Fruit fly (Drosophila melanogaster) whole organism, prepupa: ENCODE measurements around the gene Miro.
A peak's percentile ranks its signal among the peaks of the same experiment; 100 is the strongest.

Experiments used
- Blimp-1 ChIP-seq: fragments of 200-800 bp; sonication (Bioruptor generic); optimal IDR thresholded peaks from 3 replicates; lab custom pipeline; 2017; ENCODE audit warnings: missing biosample characterization, missing genetic modification characterization, mild to moderate bottlenecking, moderate library complexity, missing genetic modification reagents
- CG10631 ChIP-seq: fragments of 200-800 bp; sonication (Bioruptor generic); optimal IDR thresholded peaks from 2 replicates; lab custom pipeline; 2016; ENCODE audit warnings: missing biosample characterization, missing genetic modification characterization
- CG11294 ChIP-seq: fragments of 200-800 bp; sonication (Bioruptor generic); IDR thresholded peaks from 2 replicates; pipeline ENCODE4 v1.3.6; 2022; ENCODE audit warnings: missing biosample characterization, missing genetic modification characterization
- CG11902 ChIP-seq: fragments of 200-800 bp; sonication (Bioruptor generic); optimal IDR thresholded peaks from 3 replicates; lab custom pipeline; 2016; ENCODE audit warnings: missing biosample characterization, missing genetic modification characterization
- CG15336 ChIP-seq: fragments of 200-800 bp; sonication (Bioruptor generic); IDR thresholded peaks from 2 replicates; pipeline ENCODE4 v1.3.6; 2022; ENCODE audit warnings: missing biosample characterization, missing genetic modification characterization
- CG1621 ChIP-seq: fragments of 200-800 bp; sonication (Bioruptor generic); optimal IDR thresholded peaks from 3 replicates; lab custom pipeline; 2018; ENCODE audit warnings: missing biosample characterization, mild to moderate bottlenecking, missing genetic modification characterization
- CG16779 ChIP-seq: fragments of 200-800 bp; sonication (Bioruptor generic); optimal IDR thresholded peaks from 3 replicates; lab custom pipeline; 2017; ENCODE audit warnings: missing biosample characterization, mild to moderate bottlenecking, missing genetic modification characterization
- CG3032 ChIP-seq: fragments of 200-800 bp; optimal IDR thresholded peaks from 2 replicates; lab custom pipeline; 2019; ENCODE audit warnings: missing biosample characterization, mild to moderate bottlenecking, missing genetic modification characterization, moderate library complexity
- CG31627 ChIP-seq: fragments of 200-800 bp; sonication (Bioruptor generic); optimal IDR thresholded peaks from 3 replicates; lab custom pipeline; 2016; ENCODE audit warnings: missing biosample characterization, missing genetic modification characterization
- CG32006 ChIP-seq: fragments of 200-800 bp; sonication (Bioruptor generic); optimal IDR thresholded peaks from 3 replicates; lab custom pipeline; 2017; ENCODE audit warnings: missing biosample characterization, mild to moderate bottlenecking, missing genetic modification characterization
- CG34406 ChIP-seq: fragments of 200-800 bp; sonication (Bioruptor generic); optimal IDR thresholded peaks from 3 replicates; lab custom pipeline; 2016; ENCODE audit warnings: missing biosample characterization, missing genetic modification characterization
- CG3919 ChIP-seq: fragments of 200-800 bp; sonication (Bioruptor generic); optimal IDR thresholded peaks from 3 replicates; lab custom pipeline; 2016; ENCODE audit warnings: missing biosample characterization, missing genetic modification characterization
- CG4318 ChIP-seq: fragments of 200-800 bp; sonication (Bioruptor generic); optimal IDR thresholded peaks from 3 replicates; lab custom pipeline; 2017; ENCODE audit warnings: missing biosample characterization, mild to moderate bottlenecking, missing genetic modification characterization
- CG6163 ChIP-seq: fragments of 200-800 bp; sonication (Bioruptor generic); IDR thresholded peaks from 3 replicates; pipeline ENCODE4 v1.3.6; 2022; ENCODE audit warnings: missing biosample characterization, missing genetic modification characterization
- CG7368 ChIP-seq: fragments of 200-800 bp; sonication (Bioruptor generic); optimal IDR thresholded peaks from 3 replicates; lab custom pipeline; 2016; ENCODE audit warnings: missing biosample characterization, missing genetic modification characterization
- CG8119 ChIP-seq: fragments of 200-800 bp; sonication (Bioruptor generic); IDR thresholded peaks from 3 replicates; pipeline ENCODE4 v1.3.6; 2022; ENCODE audit warnings: missing biosample characterization, missing genetic modification characterization
- CG8632 ChIP-seq: fragments of 200-800 bp; sonication (Bioruptor generic); optimal IDR thresholded peaks from 3 replicates; lab custom pipeline; 2016; ENCODE audit warnings: missing biosample characterization, missing genetic modification characterization
- Eip75B ChIP-seq: fragments of 200-800 bp; sonication (Bioruptor generic); optimal IDR thresholded peaks from 3 replicates; lab custom pipeline; 2016; ENCODE audit warnings: missing biosample characterization, missing genetic modification characterization
- Eip78C ChIP-seq: fragments of 200-800 bp; sonication (Bioruptor generic); peaks from one replicate; lab custom pipeline; 2016; ENCODE audit warnings: missing biosample characterization, missing genetic modification characterization
- Eip93F ChIP-seq: fragments of 200-800 bp; sonication (Bioruptor generic); optimal IDR thresholded peaks from 2 replicates; lab custom pipeline; 2016; ENCODE audit warnings: missing biosample characterization, mild to moderate bottlenecking, missing genetic modification characterization
- Ets21C ChIP-seq: fragments of 200-800 bp; sonication (Bioruptor generic); optimal IDR thresholded peaks from 3 replicates; lab custom pipeline; 2016; ENCODE audit warnings: missing biosample characterization, missing genetic modification characterization
- Ets96B ChIP-seq: fragments of 200-800 bp; optimal IDR thresholded peaks from 2 replicates; lab custom pipeline; 2019; ENCODE audit warnings: missing biosample characterization, mild to moderate bottlenecking, missing genetic modification characterization, moderate library complexity
- Gug ChIP-seq: fragments of 200-800 bp; sonication (Bioruptor generic); IDR thresholded peaks from 2 replicates; pipeline ENCODE4 v1.3.6; 2022; ENCODE audit warnings: missing biosample characterization, missing genetic modification characterization
- Hr38 ChIP-seq: sonication (Bioruptor generic); optimal IDR thresholded peaks from 2 replicates; lab custom pipeline; 2016; ENCODE audit warnings: missing biosample characterization, missing genetic modification characterization
- Hr39 ChIP-seq: fragments of 200-800 bp; sonication (Bioruptor generic); optimal IDR thresholded peaks from 2 replicates; lab custom pipeline; 2016; ENCODE audit warnings: missing biosample characterization, missing genetic modification characterization
- Lpt ChIP-seq: fragments of 200-800 bp; sonication (Bioruptor generic); optimal IDR thresholded peaks from 3 replicates; lab custom pipeline; 2016; ENCODE audit warnings: missing biosample characterization, missing genetic modification characterization
- Met ChIP-seq: fragments of 200-800 bp; sonication (Bioruptor generic); optimal IDR thresholded peaks from 3 replicates; lab custom pipeline; 2016; ENCODE audit warnings: missing biosample characterization, missing genetic modification characterization
- OdsH ChIP-seq: fragments of 200-800 bp; sonication (Bioruptor generic); optimal IDR thresholded peaks from 3 replicates; lab custom pipeline; 2016; ENCODE audit warnings: missing biosample characterization, missing genetic modification characterization
- Sox102F ChIP-seq: fragments of 200-800 bp; sonication (Bioruptor generic); optimal IDR thresholded peaks from 2 replicates; lab custom pipeline; 2016; ENCODE audit warnings: missing biosample characterization, mild to moderate bottlenecking, missing genetic modification characterization
- Sox14 ChIP-seq: fragments of 200-800 bp; sonication (Bioruptor generic); optimal IDR thresholded peaks from 3 replicates; lab custom pipeline; 2016; ENCODE audit warnings: missing biosample characterization, missing genetic modification characterization
- Sox15 ChIP-seq: fragments of 200-800 bp; sonication (Bioruptor generic); optimal IDR thresholded peaks from 3 replicates; lab custom pipeline; 2016; ENCODE audit warnings: missing biosample characterization, missing genetic modification characterization
- acj6 ChIP-seq: fragments of 200-800 bp; sonication (Bioruptor generic); optimal IDR thresholded peaks from 3 replicates; lab custom pipeline; 2016; ENCODE audit warnings: missing biosample characterization, missing genetic modification characterization
- fd85E ChIP-seq: fragments of 200-800 bp; sonication (Bioruptor generic); optimal IDR thresholded peaks from 3 replicates; lab custom pipeline; 2016; ENCODE audit warnings: missing biosample characterization, missing genetic modification characterization
- fkh ChIP-seq: fragments of 200-800 bp; sonication (Bioruptor generic); optimal IDR thresholded peaks from 3 replicates; lab custom pipeline; 2017; ENCODE audit warnings: missing biosample characterization, mild to moderate bottlenecking, missing genetic modification characterization, moderate library complexity
- lz ChIP-seq: fragments of 200-800 bp; sonication (Bioruptor generic); optimal IDR thresholded peaks from 3 replicates; lab custom pipeline; 2016; ENCODE audit warnings: missing biosample characterization, missing genetic modification characterization
- pdm3 ChIP-seq: fragments of 200-800 bp; sonication (Bioruptor generic); optimal IDR thresholded peaks from 3 replicates; lab custom pipeline; 2016; ENCODE audit warnings: missing biosample characterization, missing genetic modification characterization
- salr ChIP-seq, 2 experiments: fragments of 200-800 bp; sonication (Bioruptor generic); optimal IDR thresholded peaks; 3 replicates each; lab custom pipeline; 2016 to 2018; ENCODE audit warnings: missing biosample characterization in 2 of 2, missing genetic modification characterization in 2 of 2, mild to moderate bottlenecking in 1 of 2
- spab ChIP-seq: fragments of 200-800 bp; sonication (Bioruptor generic); optimal IDR thresholded peaks from 2 replicates; lab custom pipeline; 2017; ENCODE audit warnings: missing biosample characterization, mild to moderate bottlenecking, missing genetic modification characterization, missing genetic modification reagents
- ss ChIP-seq, 2 experiments: fragments of 200-800 bp; sonication (Bioruptor generic); optimal IDR thresholded peaks; 2 replicates in 1 of 2; 3 replicates in 1 of 2; lab custom pipeline; 2017 to 2018; ENCODE audit warnings: mild to moderate bottlenecking in 2 of 2, missing biosample characterization in 2 of 2, missing genetic modification characterization in 2 of 2, moderate library complexity in 1 of 2
- svp ChIP-seq: fragments of 200-800 bp; sonication (Bioruptor generic); peaks from one replicate; lab custom pipeline; 2016; ENCODE audit warnings: missing biosample characterization, missing genetic modification characterization
- topi ChIP-seq: fragments of 200-800 bp; sonication (Bioruptor generic); optimal IDR thresholded peaks from 3 replicates; lab custom pipeline; 2016; ENCODE audit warnings: missing biosample characterization, missing genetic modification characterization
- vri ChIP-seq: fragments of 200-800 bp; sonication (Bioruptor generic); optimal IDR thresholded peaks from 3 replicates; lab custom pipeline; 2016; ENCODE audit warnings: missing biosample characterization, mild to moderate bottlenecking, missing genetic modification characterization

The Miro gene

dm6 chr3R:24047226-24047976 is 8.8 kb upstream of the Miro start, which contains the start of gene CG5986 (continued):
- TF ChIP-seq CG32006 (GFP tag; lab: Kevin White, UChicago): peak; percentile 34
- peak; percentile 66 for TF ChIP-seq fkh (GFP tag; lab: Kevin White, UChicago)
- no peak for TF ChIP-seq Eip78C (GFP tag; lab: Kevin White, UChicago)

- TF ChIP-seq spab (GFP tag; lab: Kevin White, UChicago): no peak
- no peak; the same call in 1 of the 2 replicates for TF ChIP-seq CG15336 (GFP tag; lab: Robert Waterston, UW)
- peak; percentile 86 for TF ChIP-seq svp (GFP tag; lab: Kevin White, UChicago)
- TF ChIP-seq CG3032: no peak
- peak; percentile 28 for TF ChIP-seq Met
- TF ChIP-seq Eip78C (GFP tag; lab: Kevin White, UChicago): peak; percentile 83
- TF ChIP-seq ss (GFP tag; optimal IDR thresholded peaks at IDR 0.05; lab: Kevin White, UChicago): peak in 1 of 2 experiments; percentile 23
- peak; percentile 5 for TF ChIP-seq Eip75B (GFP tag; lab: Kevin White, UChicago)
- TF ChIP-seq vri (GFP tag; lab: Kevin White, UChicago): peak; percentile 21
- peak; percentile 58; the same call in 2 of the 3 replicates for TF ChIP-seq CG6163 (GFP tag; lab: Robert Waterston, UW)
- TF ChIP-seq CG3919 (GFP tag; lab: Kevin White, UChicago): no peak
- peak; percentile 18 for TF ChIP-seq topi (GFP tag; lab: Kevin White, UChicago)
- peak; percentile 2 for TF ChIP-seq CG1621 (tag; lab: Kevin White, UChicago)
- TF ChIP-seq CG4318 (GFP tag; lab: Kevin White, UChicago): no peak
- TF ChIP-seq Eip93F (GFP tag; lab: Kevin White, UChicago): peak; percentile 47
- TF ChIP-seq CG34406 (GFP tag; lab: Kevin White, UChicago): no peak
- peak; percentile 99 for TF ChIP-seq Sox14 (GFP tag; lab: Kevin White, UChicago)
- no peak for TF ChIP-seq CG7368 (GFP tag; lab: Kevin White, UChicago)
- no peak for TF ChIP-seq Sox102F (GFP tag; lab: Kevin White, UChicago)
Measured at dm6 chr3R:24046580-24047225, 8.1 kb upstream of the Miro start.

- TF ChIP-seq Blimp-1 (GFP tag; lab: Kevin White, UChicago): no peak
- TF ChIP-seq Ets96B: peak; percentile 46
- TF ChIP-seq CG11294 (GFP tag; lab: Robert Waterston, UW): peak; percentile 22; the same call in 1 of the 2 replicates
- TF ChIP-seq salr (GFP tag; optimal IDR thresholded peaks at IDR 0.05; lab: Kevin White, UChicago): peak in 1 of 2 experiments; percentile 46
- TF ChIP-seq Gug (GFP tag; lab: Robert Waterston, UW): peak; percentile 62
- peak; percentile 86 for TF ChIP-seq Hr39 (GFP tag; lab: Kevin White, UChicago)
- peak; percentile 46; the same call in 1 of the 2 replicates for TF ChIP-seq CG15336 (GFP tag; lab: Robert Waterston, UW)
- TF ChIP-seq fd85E (GFP tag; lab: Kevin White, UChicago): no peak
- TF ChIP-seq CG16779: no peak
- no peak for TF ChIP-seq CG8119 (GFP tag; lab: Robert Waterston, UW)
- TF ChIP-seq Eip75B (GFP tag; lab: Kevin White, UChicago): peak; percentile 74
- TF ChIP-seq CG11902 (GFP tag; lab: Kevin White, UChicago): peak; percentile 74
- peak; percentile 67 for TF ChIP-seq CG32006 (GFP tag; lab: Kevin White, UChicago)
- peak; percentile 68 for TF ChIP-seq topi (GFP tag; lab: Kevin White, UChicago)
- peak; percentile 58 for TF ChIP-seq CG3919 (GFP tag; lab: Kevin White, UChicago)
- peak; percentile 92 for TF ChIP-seq svp (GFP tag; lab: Kevin White, UChicago)
- TF ChIP-seq ss (GFP tag; optimal IDR thresholded peaks at IDR 0.05; lab: Kevin White, UChicago): peak in 1 of 2 experiments; percentile 20
- TF ChIP-seq CG1621 (tag; lab: Kevin White, UChicago): peak; percentile 54
- TF ChIP-seq lz (GFP tag; lab: Kevin White, UChicago): peak; percentile 83
- no peak for TF ChIP-seq Hr38 (GFP tag; lab: Kevin White, UChicago)
- peak; percentile 68 for TF ChIP-seq pdm3
- peak; percentile 73 for TF ChIP-seq Sox102F (GFP tag; lab: Kevin White, UChicago)
- TF ChIP-seq CG8632 (GFP tag; lab: Kevin White, UChicago): peak; percentile 50
- peak; percentile 64 for TF ChIP-seq Sox15 (GFP tag; lab: Kevin White, UChicago)
- TF ChIP-seq CG10631 (GFP tag; lab: Kevin White, UChicago): peak; percentile 85
- peak; percentile 71 for TF ChIP-seq acj6 (GFP tag; lab: Kevin White, UChicago)
- peak; percentile 69 for TF ChIP-seq OdsH (GFP tag; lab: Kevin White, UChicago)
- TF ChIP-seq CG31627 (GFP tag; lab: Kevin White, UChicago): peak; percentile 82
- TF ChIP-seq CG34406 (GFP tag; lab: Kevin White, UChicago): peak; percentile 62
- peak; percentile 64 for TF ChIP-seq Met
- peak; percentile 62 for TF ChIP-seq Ets21C (GFP tag; lab: Kevin White, UChicago)
- TF ChIP-seq Lpt (GFP tag; lab: Kevin White, UChicago): peak; percentile 18
- peak; percentile 67 for TF ChIP-seq Sox14 (GFP tag; lab: Kevin White, UChicago)
Measured at dm6 chr3R:24037538-24038265, 945 bp downstream of the Miro start, which contains the start of gene spas. Gene spas, plus strand, starts transcription at chr3R:24038215.
